Fruit fly (Drosophila melanogaster) ovary, adult (tissue): ENCODE results near the gene CG33107.
A peak's percentile ranks its signal among the peaks of the same experiment; 100 is the strongest.

Experiments
- CG17801 ChIP-seq: fragments of 200-800 bp; optimal IDR thresholded peaks from 2 replicates; lab custom pipeline; 2019; ENCODE audit warnings: missing biosample characterization, mild to moderate bottlenecking, missing genetic modification characterization, moderate library complexity; ENCODE audit not compliant: partially characterized antibody

Gene CG33107

dm6 chr3R:22584582-22584981 lies at the start of gene CG33107, which contains the start of gene CG6937:
CG33107 (minus strand) TSS chr3R:22584718.
CG6937 (plus strand) TSS chr3R:22584773.
- peak; percentile 28 for TF ChIP-seq CG17801 (GFP tag; lab: Kevin White, UChicago)

dm6 chr3R:22632980-22633379 lies 48.5 kb upstream of the CG33107 start:
- TF ChIP-seq CG17801 (GFP tag; lab: Kevin White, UChicago): no peak

DNA sequence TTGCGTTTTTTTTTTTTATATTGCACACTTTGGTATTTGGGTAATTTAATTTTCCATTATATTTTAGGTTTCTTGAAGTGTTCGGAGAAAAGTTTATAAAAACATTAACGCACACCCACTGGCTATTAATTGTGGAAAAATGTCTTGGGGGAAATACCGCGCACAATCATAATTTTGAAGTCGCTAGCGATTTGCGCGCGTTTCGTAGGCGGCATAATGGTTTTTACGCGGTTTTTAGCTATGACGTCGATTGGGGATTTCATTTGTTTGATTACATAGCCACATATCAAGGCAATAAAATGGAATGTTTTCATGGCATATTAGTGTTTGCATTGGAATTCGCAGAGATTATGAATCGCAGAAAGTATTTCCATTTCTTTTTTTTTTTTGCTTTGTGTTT lies 47.7 kb upstream of the CG33107 start:
- no peak for TF ChIP-seq CG17801 (GFP tag; lab: Kevin White, UChicago)

- no peak for TF ChIP-seq CG17801 (GFP tag; lab: Kevin White, UChicago)
These were observed 46.6 kb upstream of the CG33107 start for dm6 chr3R:22631156-22631555.

dm6 chr3R:22629174-22629573 lies 44.7 kb upstream of the CG33107 start:
- no peak for TF ChIP-seq CG17801 (GFP tag; lab: Kevin White, UChicago)

dm6 chr3R:22627936-22628513 lies 43.5 kb upstream of the CG33107 start:
- no peak for TF ChIP-seq CG17801 (GFP tag; lab: Kevin White, UChicago)

DNA sequence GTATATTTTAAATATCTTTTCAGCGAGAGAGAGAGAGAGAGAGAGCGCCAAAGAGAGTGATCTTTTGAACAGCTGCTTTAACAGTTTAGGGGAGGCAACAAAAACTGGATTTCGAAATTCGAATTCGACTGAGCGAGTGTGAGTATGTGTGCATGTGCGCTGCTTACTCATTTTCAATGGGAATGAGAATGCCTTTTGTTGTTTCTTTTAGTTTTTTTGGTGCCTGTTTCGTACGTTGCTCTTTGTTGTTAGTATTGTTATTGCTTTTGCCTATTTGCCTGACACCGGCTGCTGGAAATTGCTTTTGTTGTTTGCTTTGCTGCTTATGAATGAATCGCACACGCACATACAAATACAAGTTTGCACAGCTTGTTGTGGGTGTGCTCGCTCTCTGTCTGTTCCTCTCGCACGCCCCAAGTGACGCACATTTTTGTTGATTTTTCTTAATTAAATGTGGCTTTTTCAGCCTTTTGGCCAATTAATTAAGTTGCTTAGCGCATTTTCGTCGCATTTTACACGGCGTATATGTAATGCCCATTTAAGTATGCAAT lies 42.4 kb upstream of the CG33107 start:
- peak; percentile 65 for TF ChIP-seq CG17801 (GFP tag; lab: Kevin White, UChicago)

DNA sequence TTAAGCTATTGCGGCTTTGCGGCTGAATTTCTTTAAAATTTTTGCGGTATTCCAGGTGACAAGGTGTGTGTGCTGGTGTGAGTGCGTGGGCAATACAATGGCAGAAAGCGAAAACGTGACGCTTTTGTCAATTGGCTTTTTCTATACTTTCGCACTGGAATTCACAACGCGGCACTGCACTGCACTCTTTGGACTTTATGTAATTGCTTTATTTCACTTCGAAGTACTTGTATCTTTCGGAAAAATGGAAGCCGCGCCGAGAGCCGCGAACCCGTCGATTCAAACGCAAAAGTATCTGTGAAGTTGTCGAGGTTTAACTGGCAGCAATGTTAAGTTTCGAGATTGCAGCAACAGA lies 41.8 kb upstream of the CG33107 start:
- no peak for TF ChIP-seq CG17801 (GFP tag; lab: Kevin White, UChicago)

dm6 chr3R:22625514-22626333 lies 41.2 kb upstream of the CG33107 start:
- TF ChIP-seq CG17801 (GFP tag; lab: Kevin White, UChicago): peak; percentile 24

DNA sequence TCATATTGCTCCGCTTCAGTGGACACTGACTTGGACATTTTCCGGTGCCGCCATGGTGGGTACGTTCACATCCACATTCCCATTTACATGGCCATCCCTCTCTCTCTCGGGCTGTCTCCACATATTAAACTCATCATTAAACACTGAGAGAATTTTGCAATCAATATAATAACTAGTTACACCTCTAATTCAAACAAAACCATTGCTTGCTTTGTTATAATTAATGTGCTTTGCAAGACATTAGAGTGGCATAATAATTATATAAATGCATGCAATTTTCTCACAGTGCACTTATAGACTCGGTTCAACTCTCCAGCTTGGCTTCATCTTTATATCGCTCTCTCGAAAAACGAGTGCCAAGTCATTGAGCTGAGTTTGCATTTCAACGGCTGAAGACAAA lies 40.2 kb upstream of the CG33107 start:
- TF ChIP-seq CG17801 (GFP tag; lab: Kevin White, UChicago): peak; percentile 83

DNA sequence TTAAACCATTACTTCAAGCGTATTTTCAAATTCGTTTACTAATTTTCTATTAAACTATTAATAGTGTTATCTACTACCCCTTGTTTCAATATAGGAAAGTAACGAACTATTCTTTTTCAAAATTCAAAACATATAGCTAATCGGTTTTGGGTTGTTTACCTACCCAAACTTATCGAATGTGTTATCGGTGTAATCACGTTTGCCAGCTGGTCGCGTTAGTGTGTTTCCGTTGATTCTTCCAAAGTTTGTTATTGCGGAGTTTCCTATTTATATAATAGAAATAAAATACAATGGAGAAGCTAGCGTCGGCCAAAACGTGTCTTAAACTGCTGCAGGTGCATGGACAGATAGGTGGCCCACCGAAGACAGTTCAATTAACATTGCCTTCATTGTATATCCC lies 33.8 kb upstream of the CG33107 start, which contains the start of gene mRpL45:
mRpL45 (plus strand) TSS at position 213 of the 400 bp plus-strand sequence.
- TF ChIP-seq CG17801 (GFP tag; lab: Kevin White, UChicago): peak; percentile 8

dm6 chr3R:22616211-22616610 lies 31.7 kb upstream of the CG33107 start, which contains the start of gene CG31161:
CG31161 (plus strand) TSS chr3R:22616511.
- no peak for TF ChIP-seq CG17801 (GFP tag; lab: Kevin White, UChicago)

DNA sequence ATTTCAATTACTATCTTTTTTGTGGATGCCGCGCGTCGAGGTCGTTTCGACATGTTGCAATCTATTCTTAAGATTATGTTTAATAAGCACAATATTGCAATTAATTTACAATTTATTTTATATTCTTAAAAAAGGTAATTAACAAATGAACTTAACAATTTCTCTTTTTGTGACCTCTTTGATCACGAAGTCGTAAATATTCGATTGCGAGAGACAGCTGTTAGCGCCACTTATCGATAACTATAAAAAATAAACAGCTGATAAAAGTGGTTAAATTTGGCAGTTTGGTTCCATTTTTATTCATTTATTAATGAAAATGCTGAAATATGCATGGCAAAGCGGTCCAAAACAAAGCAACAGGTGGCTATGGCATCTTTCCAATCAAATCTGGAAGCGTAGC lies 28.9 kb upstream of the CG33107 start, which contains the start of the genes CG31156 and mRRF2:
CG31156 (minus strand) TSS at position 209 of the 400 bp plus-strand sequence.
mRRF2 (plus strand) TSS at position 239 of the 400 bp plus-strand sequence.
- TF ChIP-seq CG17801 (GFP tag; lab: Kevin White, UChicago): no peak

dm6 chr3R:22609185-22609584 lies 24.7 kb upstream of the CG33107 start, which contains the start of gene CG13843:
CG13843 (plus strand) TSS chr3R:22609485.
- no peak for TF ChIP-seq CG17801 (GFP tag; lab: Kevin White, UChicago)

DNA sequence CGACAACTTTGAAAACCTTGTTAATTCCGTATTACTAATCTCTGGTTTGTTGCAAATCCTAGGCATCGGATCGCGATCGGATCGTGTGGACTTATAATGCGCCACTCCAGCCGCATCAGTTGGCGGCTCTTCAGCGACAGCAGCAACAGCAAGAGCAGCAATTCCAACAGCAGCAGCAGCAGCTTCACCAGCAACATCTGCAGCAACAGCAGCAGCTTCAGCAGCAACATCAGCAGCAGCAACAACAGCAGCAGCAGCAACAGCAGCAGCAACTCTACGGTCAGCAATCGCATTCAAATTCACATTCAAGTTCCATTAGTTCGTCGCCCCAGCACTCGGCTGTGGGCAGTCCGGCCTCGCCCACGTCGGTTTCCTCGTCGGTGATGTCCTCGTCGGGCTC lies 18.3 kb upstream of the CG33107 start:
- no peak for TF ChIP-seq CG17801 (GFP tag; lab: Kevin White, UChicago)
